Worm (Caenorhabditis elegans) whole organism, early embryonic: ENCODE measurements around the gene C01G5.7.

Experiments used
- B0310.2 ChIP-seq: sonication (generic microtip); optimal IDR thresholded peaks from 2 replicates; lab custom pipeline; 2016; ENCODE audit warnings: mild to moderate bottlenecking, missing genetic modification characterization, missing compliant biosample characterization
- F13C5.2 ChIP-seq: sonication (generic microtip); optimal IDR thresholded peaks from 2 replicates; lab custom pipeline; 2017; ENCODE audit warnings: mild to moderate bottlenecking, missing genetic modification characterization, inconsistent platforms, missing compliant biosample characterization
- aly-1 ChIP-seq: sonication (generic microtip); optimal IDR thresholded peaks from 2 replicates; lab custom pipeline; 2016; ENCODE audit warnings: missing genetic modification characterization, missing compliant biosample characterization
- ama-1 ChIP-seq: fragments of 150-350 bp; optimal IDR thresholded peaks from 2 replicates; lab custom pipeline; 2014
- ceh-13 ChIP-seq: fragments of 200-800 bp; sonication (Bioruptor generic); optimal IDR thresholded peaks from 2 replicates; lab custom pipeline; 2018; ENCODE audit warnings: mild to moderate bottlenecking, missing genetic modification characterization, missing compliant biosample characterization
- ceh-36 ChIP-seq: sonication (generic microtip); optimal IDR thresholded peaks from 2 replicates; lab custom pipeline; 2016; ENCODE audit warnings: missing genetic modification characterization, inconsistent platforms, missing compliant biosample characterization
- ets-7 ChIP-seq: sonication (generic microtip); optimal IDR thresholded peaks from 2 replicates; lab custom pipeline; 2016; ENCODE audit warnings: missing genotype, missing genetic modification characterization, missing compliant biosample characterization
- flt-1 ChIP-seq: fragments of 200-800 bp; sonication (Bioruptor generic); IDR thresholded peaks from 2 replicates; pipeline ENCODE4 v1.3.6; 2022; ENCODE audit warnings: missing genetic modification characterization, missing compliant biosample characterization
- hmg-4 ChIP-seq: fragments of 200-800 bp; sonication (Bioruptor generic); optimal IDR thresholded peaks from 2 replicates; lab custom pipeline; 2018; ENCODE audit warnings: mild to moderate bottlenecking, missing genetic modification characterization, missing compliant biosample characterization
- hnd-1 ChIP-seq: sonication (generic microtip); optimal IDR thresholded peaks from 2 replicates; lab custom pipeline; 2016; ENCODE audit warnings: missing genetic modification characterization, missing compliant biosample characterization
- pes-1 ChIP-seq: fragments of 200-800 bp; sonication (Bioruptor generic); IDR thresholded peaks from 2 replicates; pipeline ENCODE4 v1.3.6; 2022; ENCODE audit warnings: missing genetic modification reagents, missing genetic modification characterization, missing compliant biosample characterization
- scrt-1 ChIP-seq: fragments of 200-800 bp; sonication (Bioruptor generic); IDR thresholded peaks from 2 replicates; pipeline ENCODE4 v1.3.6; 2022; ENCODE audit warnings: missing genetic modification characterization, missing compliant biosample characterization
- sea-1 ChIP-seq: fragments of 200-800 bp; sonication (Bioruptor generic); conservative IDR thresholded peaks from 2 replicates; pipeline ENCODE4 v1.3.6; 2022; ENCODE audit warnings: missing genetic modification characterization, missing compliant biosample characterization
- tra-4 ChIP-seq: sonication (generic microtip); optimal IDR thresholded peaks from 2 replicates; lab custom pipeline; 2017; ENCODE audit warnings: missing genetic modification characterization, missing compliant biosample characterization

- TF ChIP-seq ama-1 (no peak), B0310.2 (tag; lab: Kevin White, UChicago) (no peak), sea-1 (no peak), pes-1 (GFP tag; lab: Robert Waterston, UW) (no peak), scrt-1 (no peak), tra-4 (tag; lab: Kevin White, UChicago) (no peak), hmg-4 (GFP tag; lab: Kevin White, UChicago) (no peak), ceh-13 (GFP tag; lab: Kevin White, UChicago) (no peak), ceh-36 (tag; lab: Kevin White, UChicago) (no peak), flt-1 (no peak), ets-7 (tag; lab: Kevin White, UChicago) (no peak), hnd-1 (tag; lab: Kevin White, UChicago) (no peak), F13C5.2 (no peak), aly-1 (tag; lab: Kevin White, UChicago) (no peak)
Measured at ce11 chrIV:6506424-6506823, 11.5 kb upstream of the C01G5.7 start, which contains the start of gene pqn-89.
